Worm (Caenorhabditis elegans) whole organism, L3 larva: ENCODE measurements around the gene egl-10.

ENCODE experiments used
- ceh-16 ChIP-seq: sonication (generic microtip); optimal IDR thresholded peaks from 2 replicates; lab custom pipeline; 2017; ENCODE audit warnings: missing biosample characterization, missing genetic modification characterization
- egl-5 ChIP-seq: fragments of 150-350 bp; optimal IDR thresholded peaks from 2 replicates; lab custom pipeline; 2017; ENCODE audit warnings: missing biosample characterization, missing genetic modification reagents, missing genetic modification characterization, inconsistent platforms
- jun-1 ChIP-seq: fragments of 150-350 bp; optimal IDR thresholded peaks from 2 replicates; lab custom pipeline; 2014; ENCODE audit warnings: missing biosample characterization, missing genetic modification reagents, missing genetic modification characterization
- lin-39 ChIP-seq: fragments of 150-350 bp; optimal IDR thresholded peaks from 2 replicates; lab custom pipeline; 2018; ENCODE audit warnings: missing biosample characterization, missing genetic modification reagents, missing genetic modification characterization
- mdl-1 ChIP-seq: fragments of 150-350 bp; optimal IDR thresholded peaks from 2 replicates; lab custom pipeline; 2014; ENCODE audit warnings: missing biosample characterization, missing genetic modification characterization
- nhr-25 ChIP-seq: sonication (generic microtip); optimal IDR thresholded peaks from 2 replicates; lab custom pipeline; 2017; ENCODE audit warnings: missing biosample characterization, missing genetic modification characterization
- pha-4 ChIP-seq: fragments of 150-350 bp; optimal IDR thresholded peaks from 2 replicates; lab custom pipeline; 2014; ENCODE audit warnings: missing biosample characterization, missing genetic modification reagents, missing genetic modification characterization
- unc-39 ChIP-seq: sonication (generic microtip); optimal IDR thresholded peaks from 4 replicates; lab custom pipeline; 2017; ENCODE audit warnings: missing biosample characterization, missing genetic modification characterization

DNA sequence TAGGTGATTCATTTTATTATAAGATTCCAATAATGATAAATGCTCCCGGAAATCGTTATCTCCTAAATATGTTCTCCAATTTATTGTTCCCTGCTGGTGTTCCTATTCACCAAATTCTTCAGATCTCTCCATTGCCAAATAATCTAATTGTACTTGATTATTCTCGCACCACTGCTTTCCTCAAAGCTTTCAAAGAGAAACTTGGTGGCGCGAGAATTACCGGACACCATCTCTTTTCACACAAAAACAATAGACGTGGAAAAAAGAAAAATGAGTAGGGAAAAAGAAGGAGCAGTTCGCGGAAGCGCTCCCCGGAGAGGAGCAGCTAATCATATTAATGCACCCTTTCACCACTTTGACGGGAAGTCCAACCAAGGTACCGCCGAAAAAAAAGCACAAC, 41.4 kb downstream of the egl-10 start:
- no peak for TF ChIP-seq pha-4 (tag; lab: Kevin White, UChicago)
- no peak for TF ChIP-seq mdl-1 (tag; lab: Kevin White, UChicago)
- TF ChIP-seq nhr-25 (tag; lab: Kevin White, UChicago): no peak
- no peak for TF ChIP-seq lin-39 (tag; lab: Kevin White, UChicago)
- TF ChIP-seq unc-39 (tag; lab: Kevin White, UChicago): no peak
- no peak for TF ChIP-seq jun-1
- no peak for TF ChIP-seq ceh-16 (tag; lab: Kevin White, UChicago)
- TF ChIP-seq egl-5: no peak
